Fruit fly (Drosophila melanogaster): ENCODE measurements around the gene CG12229.
A peak's percentile ranks its signal among the peaks of the same experiment; 100 is the strongest.

CG12229 gene

DNA sequence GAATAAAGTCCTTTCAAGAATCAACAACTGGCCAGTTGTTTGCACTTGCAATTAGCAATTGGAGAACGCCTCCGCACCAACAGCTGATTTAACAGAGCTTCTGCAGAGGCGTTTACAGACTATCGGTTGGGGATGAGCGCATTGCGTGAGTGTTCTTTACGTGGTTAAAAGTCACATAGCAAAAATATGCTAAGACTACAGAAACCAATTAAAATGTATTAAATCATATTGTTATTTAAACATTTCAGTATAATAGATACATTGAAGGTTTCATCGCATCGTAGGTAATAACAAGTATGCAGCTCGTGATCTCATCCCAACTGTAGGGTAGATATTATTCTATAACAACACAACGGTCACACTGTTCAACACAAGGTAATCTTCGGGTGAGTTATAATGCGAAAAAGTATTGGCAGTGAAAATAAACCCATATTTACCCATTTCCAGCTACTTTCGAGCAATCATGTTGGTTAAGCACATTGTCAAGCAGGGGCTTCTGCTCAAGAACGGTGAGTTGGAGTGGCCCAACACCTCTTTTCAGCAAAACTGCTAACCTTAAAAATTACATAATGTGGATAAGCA is 11.0 kb downstream of the CG12229 start, which contains the start of the genes Sec3 and COX7B (continued):
- no peak for TF ChIP-seq h (optimal IDR thresholded peaks at IDR 0.05)
- no peak for TF ChIP-seq CG2889 (GFP tag; IDR thresholded peaks at IDR 0.05)
- peak; percentile 18 for TF ChIP-seq mirr (GFP tag; optimal IDR thresholded peaks at IDR 0.05)
- TF ChIP-seq tup (GFP tag; optimal IDR thresholded peaks at IDR 0.05), result peak; percentile 19
- no peak for TF ChIP-seq usp (GFP tag; optimal IDR thresholded peaks at IDR 0.05)
- peak; percentile 38 for TF ChIP-seq CHES-1-like (GFP tag; optimal IDR thresholded peaks at IDR 0.05)
- peak; percentile 71 for TF ChIP-seq Lhr (GFP tag; optimal IDR thresholded peaks at IDR 0.05)
- peak; percentile 39 for TF ChIP-seq Blimp-1 (GFP tag; optimal IDR thresholded peaks at IDR 0.05)
- TF ChIP-seq lmd (GFP tag; IDR thresholded peaks at IDR 0.05), result peak; percentile 58; the same call in 1 of the 2 replicates
- peak; percentile 32 for TF ChIP-seq CG12942 (GFP tag; optimal IDR thresholded peaks at IDR 0.05)
- peak; percentile 47 for TF ChIP-seq Hmx (GFP tag; optimal IDR thresholded peaks at IDR 0.05)
- no peak for TF ChIP-seq hth (optimal IDR thresholded peaks at IDR 0.05)
- peak; percentile 63 for TF ChIP-seq CG18599 (GFP tag; optimal IDR thresholded peaks at IDR 0.05)
- no peak for TF ChIP-seq peb (GFP tag; IDR thresholded peaks at IDR 0.05)
- TF ChIP-seq MBD-R2 (GFP tag; IDR thresholded peaks at IDR 0.05), result peak; percentile 88
- TF ChIP-seq sim (GFP tag; IDR thresholded peaks at IDR 0.05), result no peak
- TF ChIP-seq CG9797 (GFP tag; optimal IDR thresholded peaks at IDR 0.05), result peak; percentile 90
- peak; percentile 56; the same call in 1 of the 3 replicates for TF ChIP-seq otp (GFP tag; IDR thresholded peaks at IDR 0.05)
- TF ChIP-seq ci (GFP tag; IDR thresholded peaks at IDR 0.05), result 0 out of 3 replicates have a peak, but pooled peaks have one; percentile 59
- TF ChIP-seq MESR4 (GFP tag; optimal IDR thresholded peaks at IDR 0.05), result peak; percentile 80
- no peak for TF ChIP-seq en (GFP tag; optimal IDR thresholded peaks at IDR 0.05)
- TF ChIP-seq Drgx (GFP tag; IDR thresholded peaks at IDR 0.05), result no peak; the same call in 1 of the 2 replicates
- TF ChIP-seq CG1529 (GFP tag; optimal IDR thresholded peaks at IDR 0.05), result peak; percentile 65
- TF ChIP-seq sna (GFP tag; IDR thresholded peaks at IDR 0.05; ENCODE audit: partially characterized antibody), result peak; percentile 91
- no peak for TF ChIP-seq CG17328 (GFP tag; IDR thresholded peaks at IDR 0.05)
- peak; percentile 77; the same call in 2 of the 3 replicates for TF ChIP-seq mld (GFP tag; IDR thresholded peaks at IDR 0.05; ENCODE audit: partially characterized antibody)
- peak; percentile 87 for TF ChIP-seq Opbp (GFP tag; IDR thresholded peaks at IDR 0.05; ENCODE audit: partially characterized antibody)
- TF ChIP-seq CG3847 (GFP tag; IDR thresholded peaks at IDR 0.05), result peak; percentile 74
- TF ChIP-seq Hr51 (GFP tag; optimal IDR thresholded peaks at IDR 0.05), result peak; percentile 64 to 73
- TF ChIP-seq CG12659 (GFP tag; optimal IDR thresholded peaks at IDR 0.05), result peak; percentile 75
- no peak for TF ChIP-seq Awh (GFP tag; IDR thresholded peaks at IDR 0.05)
- peak; percentile 68 for TF ChIP-seq CG15601 (tag; optimal IDR thresholded peaks at IDR 0.05)
- no peak for TF ChIP-seq CG15073 (GFP tag; optimal IDR thresholded peaks at IDR 0.05)
- no peak for TF ChIP-seq pan (optimal IDR thresholded peaks at IDR 0.05)
- TF ChIP-seq pan (GFP tag; optimal IDR thresholded peaks at IDR 0.05 in 1 of 2, IDR thresholded peaks at IDR 0.05 in 1 of 2), result peak in 1 of 2 experiments; percentile 61
- no peak for TF ChIP-seq ttk (GFP tag; IDR thresholded peaks at IDR 0.05)
- TF ChIP-seq CG10274 (GFP tag; optimal IDR thresholded peaks at IDR 0.05), result no peak
- peak; percentile 24 for TF ChIP-seq CG3065 (GFP tag; optimal IDR thresholded peaks at IDR 0.05)
- peak; percentile 93 for TF ChIP-seq hbn (GFP tag; IDR thresholded peaks at IDR 0.05; ENCODE audit: partially characterized antibody)
- TF ChIP-seq Sry-δ (GFP tag; optimal IDR thresholded peaks at IDR 0.05), result peak; percentile 88
- TF ChIP-seq yki (optimal IDR thresholded peaks at IDR 0.05), result no peak
- TF ChIP-seq CG4707 (GFP tag; optimal IDR thresholded peaks at IDR 0.05), result no peak
- TF ChIP-seq Hey (tag; optimal IDR thresholded peaks at IDR 0.05), result no peak
- TF ChIP-seq dan (GFP tag; IDR thresholded peaks at IDR 0.05), result no peak
- no peak for TF ChIP-seq br (optimal IDR thresholded peaks at IDR 0.05)
- TF ChIP-seq CG10654 (GFP tag; optimal IDR thresholded peaks at IDR 0.05), result peak; percentile 43
- peak; percentile 66 for TF ChIP-seq Fer3 (tag; optimal IDR thresholded peaks at IDR 0.05)
- peak; percentile 73; the same call in 2 of the 3 replicates for TF ChIP-seq CG6791 (GFP tag; IDR thresholded peaks at IDR 0.05; ENCODE audit: partially characterized antibody)
- peak; percentile 76 for TF ChIP-seq CG15696 (tag; optimal IDR thresholded peaks at IDR 0.05)
- peak; percentile 74 for TF ChIP-seq tin (GFP tag; optimal IDR thresholded peaks at IDR 0.05)
- TF ChIP-seq Usf (GFP tag; optimal IDR thresholded peaks at IDR 0.05), result no peak
